Fruit fly (Drosophila melanogaster) whole organism, prepupa: ENCODE data around the gene CG9674.

Source experiments
- Blimp-1 ChIP-seq: fragments of 200-800 bp; sonication (Bioruptor generic); optimal IDR thresholded peaks from 3 replicates; lab custom pipeline; 2017; ENCODE audit warnings: missing biosample characterization, missing genetic modification characterization, mild to moderate bottlenecking, moderate library complexity, missing genetic modification reagents
- CG10631 ChIP-seq: fragments of 200-800 bp; sonication (Bioruptor generic); optimal IDR thresholded peaks from 2 replicates; lab custom pipeline; 2016; ENCODE audit warnings: missing biosample characterization, missing genetic modification characterization
- CG11294 ChIP-seq: fragments of 200-800 bp; sonication (Bioruptor generic); IDR thresholded peaks from 2 replicates; pipeline ENCODE4 v1.3.6; 2022; ENCODE audit warnings: missing biosample characterization, missing genetic modification characterization
- CG11902 ChIP-seq: fragments of 200-800 bp; sonication (Bioruptor generic); optimal IDR thresholded peaks from 3 replicates; lab custom pipeline; 2016; ENCODE audit warnings: missing biosample characterization, missing genetic modification characterization
- CG1621 ChIP-seq: fragments of 200-800 bp; sonication (Bioruptor generic); optimal IDR thresholded peaks from 3 replicates; lab custom pipeline; 2018; ENCODE audit warnings: missing biosample characterization, mild to moderate bottlenecking, missing genetic modification characterization
- CG16779 ChIP-seq: fragments of 200-800 bp; sonication (Bioruptor generic); optimal IDR thresholded peaks from 3 replicates; lab custom pipeline; 2017; ENCODE audit warnings: missing biosample characterization, mild to moderate bottlenecking, missing genetic modification characterization
- CG3032 ChIP-seq: fragments of 200-800 bp; optimal IDR thresholded peaks from 2 replicates; lab custom pipeline; 2019; ENCODE audit warnings: missing biosample characterization, mild to moderate bottlenecking, missing genetic modification characterization, moderate library complexity
- CG32006 ChIP-seq: fragments of 200-800 bp; sonication (Bioruptor generic); optimal IDR thresholded peaks from 3 replicates; lab custom pipeline; 2017; ENCODE audit warnings: missing biosample characterization, mild to moderate bottlenecking, missing genetic modification characterization
- CG3919 ChIP-seq: fragments of 200-800 bp; sonication (Bioruptor generic); optimal IDR thresholded peaks from 3 replicates; lab custom pipeline; 2016; ENCODE audit warnings: missing biosample characterization, missing genetic modification characterization
- CG6276 ChIP-seq: fragments of 200-800 bp; sonication (Bioruptor generic); optimal IDR thresholded peaks from 2 replicates; lab custom pipeline; 2017; ENCODE audit warnings: missing biosample characterization, mild to moderate bottlenecking, missing genetic modification characterization
- CG6808 ChIP-seq: fragments of 200-800 bp; sonication (Bioruptor generic); optimal IDR thresholded peaks from 3 replicates; lab custom pipeline; 2017; ENCODE audit warnings: missing biosample characterization, missing genetic modification characterization, mild to moderate bottlenecking, moderate library complexity, missing genetic modification reagents
- CG8119 ChIP-seq: fragments of 200-800 bp; sonication (Bioruptor generic); IDR thresholded peaks from 3 replicates; pipeline ENCODE4 v1.3.6; 2022; ENCODE audit warnings: missing biosample characterization, missing genetic modification characterization
- CG8319 ChIP-seq: fragments of 200-800 bp; sonication (Bioruptor generic); optimal IDR thresholded peaks from 3 replicates; lab custom pipeline; 2016; ENCODE audit warnings: missing biosample characterization, missing genetic modification characterization
- CG8632 ChIP-seq: fragments of 200-800 bp; sonication (Bioruptor generic); optimal IDR thresholded peaks from 3 replicates; lab custom pipeline; 2016; ENCODE audit warnings: missing biosample characterization, missing genetic modification characterization
- Eip75B ChIP-seq: fragments of 200-800 bp; sonication (Bioruptor generic); optimal IDR thresholded peaks from 3 replicates; lab custom pipeline; 2016; ENCODE audit warnings: missing biosample characterization, missing genetic modification characterization
- Eip78C ChIP-seq: fragments of 200-800 bp; sonication (Bioruptor generic); peaks from one replicate; lab custom pipeline; 2016; ENCODE audit warnings: missing biosample characterization, missing genetic modification characterization
- Ets21C ChIP-seq: fragments of 200-800 bp; sonication (Bioruptor generic); optimal IDR thresholded peaks from 3 replicates; lab custom pipeline; 2016; ENCODE audit warnings: missing biosample characterization, missing genetic modification characterization
- Ets96B ChIP-seq: fragments of 200-800 bp; optimal IDR thresholded peaks from 2 replicates; lab custom pipeline; 2019; ENCODE audit warnings: missing biosample characterization, mild to moderate bottlenecking, missing genetic modification characterization, moderate library complexity
- Gug ChIP-seq: fragments of 200-800 bp; sonication (Bioruptor generic); IDR thresholded peaks from 2 replicates; pipeline ENCODE4 v1.3.6; 2022; ENCODE audit warnings: missing biosample characterization, missing genetic modification characterization
- Hr38 ChIP-seq: sonication (Bioruptor generic); optimal IDR thresholded peaks from 2 replicates; lab custom pipeline; 2016; ENCODE audit warnings: missing biosample characterization, missing genetic modification characterization
- Hr39 ChIP-seq: fragments of 200-800 bp; sonication (Bioruptor generic); optimal IDR thresholded peaks from 2 replicates; lab custom pipeline; 2016; ENCODE audit warnings: missing biosample characterization, missing genetic modification characterization
- OdsH ChIP-seq: fragments of 200-800 bp; sonication (Bioruptor generic); optimal IDR thresholded peaks from 3 replicates; lab custom pipeline; 2016; ENCODE audit warnings: missing biosample characterization, missing genetic modification characterization
- Smox ChIP-seq: fragments of 200-800 bp; sonication (Bioruptor generic); optimal IDR thresholded peaks from 3 replicates; lab custom pipeline; 2016; ENCODE audit warnings: missing biosample characterization, missing genetic modification characterization
- Sox102F ChIP-seq: fragments of 200-800 bp; sonication (Bioruptor generic); optimal IDR thresholded peaks from 2 replicates; lab custom pipeline; 2016; ENCODE audit warnings: missing biosample characterization, mild to moderate bottlenecking, missing genetic modification characterization
- Sox14 ChIP-seq: fragments of 200-800 bp; sonication (Bioruptor generic); optimal IDR thresholded peaks from 3 replicates; lab custom pipeline; 2016; ENCODE audit warnings: missing biosample characterization, missing genetic modification characterization
- achi ChIP-seq: fragments of 200-800 bp; sonication (Bioruptor generic); optimal IDR thresholded peaks from 3 replicates; lab custom pipeline; 2016; ENCODE audit warnings: missing biosample characterization, missing genetic modification characterization
- dsx ChIP-seq: fragments of 200-800 bp; optimal IDR thresholded peaks from 3 replicates; lab custom pipeline; 2019; ENCODE audit warnings: missing biosample characterization, mild to moderate bottlenecking, missing genetic modification characterization, moderate library complexity; ENCODE audit not compliant: poor library complexity, severe bottlenecking
- eg ChIP-seq: fragments of 200-800 bp; sonication (Bioruptor generic); IDR thresholded peaks from 3 replicates; pipeline ENCODE4 v1.3.6; 2022; ENCODE audit warnings: missing biosample characterization, missing genetic modification characterization
- esn ChIP-seq: fragments of 200-800 bp; sonication (Bioruptor generic); optimal IDR thresholded peaks from 2 replicates; lab custom pipeline; 2016; ENCODE audit warnings: missing biosample characterization, mild to moderate bottlenecking, missing genetic modification characterization, moderate library complexity
- fd59A ChIP-seq: fragments of 200-800 bp; sonication (Bioruptor generic); optimal IDR thresholded peaks from 2 replicates; lab custom pipeline; 2017; ENCODE audit warnings: missing biosample characterization, mild to moderate bottlenecking, missing genetic modification characterization, missing genetic modification reagents
- lz ChIP-seq: fragments of 200-800 bp; sonication (Bioruptor generic); optimal IDR thresholded peaks from 3 replicates; lab custom pipeline; 2016; ENCODE audit warnings: missing biosample characterization, missing genetic modification characterization
- pdm3 ChIP-seq: fragments of 200-800 bp; sonication (Bioruptor generic); optimal IDR thresholded peaks from 3 replicates; lab custom pipeline; 2016; ENCODE audit warnings: missing biosample characterization, missing genetic modification characterization
- salr ChIP-seq, 2 experiments: fragments of 200-800 bp; sonication (Bioruptor generic); optimal IDR thresholded peaks; 3 replicates each; lab custom pipeline; 2016 to 2018; ENCODE audit warnings: missing biosample characterization in 2 of 2, missing genetic modification characterization in 2 of 2, mild to moderate bottlenecking in 1 of 2
- spab ChIP-seq: fragments of 200-800 bp; sonication (Bioruptor generic); optimal IDR thresholded peaks from 2 replicates; lab custom pipeline; 2017; ENCODE audit warnings: missing biosample characterization, mild to moderate bottlenecking, missing genetic modification characterization, missing genetic modification reagents
- ss ChIP-seq, 2 experiments: fragments of 200-800 bp; sonication (Bioruptor generic); optimal IDR thresholded peaks; 2 replicates in 1 of 2; 3 replicates in 1 of 2; lab custom pipeline; 2017 to 2018; ENCODE audit warnings: mild to moderate bottlenecking in 2 of 2, missing biosample characterization in 2 of 2, missing genetic modification characterization in 2 of 2, moderate library complexity in 1 of 2
- svp ChIP-seq: fragments of 200-800 bp; sonication (Bioruptor generic); peaks from one replicate; lab custom pipeline; 2016; ENCODE audit warnings: missing biosample characterization, missing genetic modification characterization
- topi ChIP-seq: fragments of 200-800 bp; sonication (Bioruptor generic); optimal IDR thresholded peaks from 3 replicates; lab custom pipeline; 2016; ENCODE audit warnings: missing biosample characterization, missing genetic modification characterization

CG9674 gene

dm6 chr3L:16842952-16843351, 35.4 kb upstream of the CG9674 start:
- TF ChIP-seq Eip75B (no peak), achi (GFP tag; lab: Kevin White, UChicago) (no peak), Ets21C (GFP tag; lab: Kevin White, UChicago) (no peak), CG32006 (GFP tag; lab: Kevin White, UChicago) (no peak), CG6276 (GFP tag; lab: Kevin White, UChicago) (no peak), topi (GFP tag; lab: Kevin White, UChicago) (no peak), Smox (GFP tag; lab: Kevin White, UChicago) (no peak), CG11294 (GFP tag; lab: Robert Waterston, UW) (no peak), Sox14 (no peak), CG1621 (tag; lab: Kevin White, UChicago) (no peak), Hr38 (GFP tag; lab: Kevin White, UChicago) (no peak), esn (GFP tag; lab: Kevin White, UChicago) (no peak)

- no peak for TF ChIP-seq CG8632
- peak; percentile 11 for TF ChIP-seq lz
- TF ChIP-seq dsx: peak; percentile 54
- TF ChIP-seq Sox14: peak; percentile 50
- TF ChIP-seq CG3032 (tag; lab: Kevin White, UChicago): peak; percentile 19
- TF ChIP-seq Eip78C (GFP tag; lab: Kevin White, UChicago): peak; percentile 62
- no peak for TF ChIP-seq Hr38 (GFP tag; lab: Kevin White, UChicago)
- TF ChIP-seq fd59A (GFP tag; lab: Kevin White, UChicago): no peak
- peak; percentile 99 for TF ChIP-seq CG6808 (GFP tag; lab: Kevin White, UChicago)
- no peak for TF ChIP-seq CG8119 (GFP tag; lab: Robert Waterston, UW)
- TF ChIP-seq, all 60 proteins: peak for 6
Measured at dm6 chr3L:16842087-16842567, 34.6 kb upstream of the CG9674 start, which contains the start of gene TSG101. Gene TSG101 (plus strand): TSS chr3L:16842294.

- TF ChIP-seq Ets96B (no peak), Eip78C (GFP tag; lab: Kevin White, UChicago) (peak; percentile 66), svp (GFP tag; lab: Kevin White, UChicago) (no peak), CG3032 (tag; lab: Kevin White, UChicago) (peak; percentile 5), CG8632 (peak; percentile 3), CG3919 (GFP tag; lab: Kevin White, UChicago) (no peak), salr (GFP tag; optimal IDR thresholded peaks at IDR 0.05; lab: Kevin White, UChicago) (no peak), CG8119 (GFP tag; lab: Robert Waterston, UW) (no peak), ss (GFP tag; optimal IDR thresholded peaks at IDR 0.05; lab: Kevin White, UChicago) (peak in 1 of 2 experiments; percentile 22), CG6808 (GFP tag; lab: Kevin White, UChicago) (peak; percentile 5), spab (GFP tag; lab: Kevin White, UChicago) (peak; percentile 16), pdm3 (GFP tag; lab: Kevin White, UChicago) (peak; percentile 7), Hr39 (GFP tag; lab: Kevin White, UChicago) (no peak)
- TF ChIP-seq, all 60 proteins: peak for 7
Measured at dm6 chr3L:16840540-16840939, 33.0 kb upstream of the CG9674 start.

- TF ChIP-seq Hr38 (GFP tag; lab: Kevin White, UChicago): no peak
- TF ChIP-seq Gug: no peak
- TF ChIP-seq OdsH: no peak
- TF ChIP-seq CG10631 (GFP tag; lab: Kevin White, UChicago): no peak
- TF ChIP-seq Sox102F (GFP tag; lab: Kevin White, UChicago): no peak
- TF ChIP-seq lz: no peak
- TF ChIP-seq CG16779 (tag; lab: Kevin White, UChicago): no peak
- TF ChIP-seq CG11902: no peak
- no peak for TF ChIP-seq esn (GFP tag; lab: Kevin White, UChicago)
- TF ChIP-seq CG6808 (GFP tag; lab: Kevin White, UChicago): no peak
- TF ChIP-seq salr (GFP tag; optimal IDR thresholded peaks at IDR 0.05; lab: Kevin White, UChicago): no peak
- TF ChIP-seq achi (GFP tag; lab: Kevin White, UChicago): no peak
- TF ChIP-seq Blimp-1 (GFP tag; lab: Kevin White, UChicago): no peak
- no peak for TF ChIP-seq CG8319
- no peak for TF ChIP-seq eg (GFP tag; lab: Robert Waterston, UW)
- no peak for TF ChIP-seq Smox (GFP tag; lab: Kevin White, UChicago)
- TF ChIP-seq, all 60 proteins: peak for 0
Measured at dm6 chr3L:16836732-16837131, 29.2 kb upstream of the CG9674 start.
